Worm (Caenorhabditis elegans): Measurements from ENCODE around the gene F10E9.2.
A peak's percentile ranks its signal among the peaks of the same experiment; 100 is the strongest.
"Not testable (repeated sequence)": the region's sequence is repeated elsewhere in the genome, so short reads cannot be mapped to it uniquely, and the experiment has no call there.

Gene F10E9.2

ce11 chrIII:8331779-8332178, 19.3 kb downstream of the F10E9.2 start, which contains the start of the genes mrps-18A and ZC262.2 (continued):
- TF ChIP-seq ets-4 (GFP tag; optimal IDR thresholded peaks at IDR 0.05) (no peak), madf-10 (tag; optimal IDR thresholded peaks at IDR 0.05) (no peak), attf-5 (GFP tag; optimal IDR thresholded peaks at IDR 0.05) (peak; percentile 10), him-1 (tag; optimal IDR thresholded peaks at IDR 0.05) (peak; percentile 4), athp-1 (tag; optimal IDR thresholded peaks at IDR 0.05) (no peak), cebp-2 (GFP tag; IDR thresholded peaks at IDR 0.05) (no peak)

ce11 chrIII:8334432-8334831, 21.9 kb downstream of the F10E9.2 start, which contains the start of gene ZC262.4:
Gene ZC262.4, minus strand, starts transcription at chrIII:8334532.
- TF ChIP-seq atf-7 (tag; optimal IDR thresholded peaks at IDR 0.05): no peak
- TF ChIP-seq unc-62 (GFP tag; optimal IDR thresholded peaks at IDR 0.05): no peak
- no peak for TF ChIP-seq ceh-27 (GFP tag; optimal IDR thresholded peaks at IDR 0.05)
- TF ChIP-seq mxl-1 (tag; optimal IDR thresholded peaks at IDR 0.05): no peak
- no peak for TF ChIP-seq lag-1 (GFP tag; IDR thresholded peaks at IDR 0.05)
- no peak for TF ChIP-seq sea-2 (GFP tag; IDR thresholded peaks at IDR 0.05)
- no peak for TF ChIP-seq pha-4 (tag; optimal IDR thresholded peaks at IDR 0.05)

DNA sequence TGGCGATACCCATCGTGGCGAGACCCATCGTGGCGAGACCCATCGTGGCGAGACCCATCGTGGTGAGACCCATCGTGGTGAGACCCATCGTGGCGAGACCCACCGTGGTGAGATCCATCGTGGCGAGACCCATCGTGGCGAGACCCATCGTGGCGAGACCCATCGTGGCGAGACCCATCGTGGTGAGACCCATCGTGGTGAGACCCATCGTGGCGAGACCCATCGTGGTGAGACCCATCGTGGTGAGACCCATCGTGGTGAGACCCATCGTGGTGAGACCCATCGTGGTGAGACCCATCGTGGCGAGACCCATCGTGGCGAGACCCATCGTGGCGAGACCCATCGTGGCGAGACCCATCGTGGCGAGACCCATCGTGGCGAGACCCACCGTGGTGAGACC, 23.1 kb downstream of the F10E9.2 start:
- TF ChIP-seq egrh-3 (GFP tag; IDR thresholded peaks at IDR 0.05): peak; percentile 91; the same call in 1 of the 2 replicates
- TF ChIP-seq F33H1.4 (GFP tag; IDR thresholded peaks at IDR 0.05): peak; percentile 30

- not testable (repeated sequence) for TF ChIP-seq rpc-1 (optimal IDR thresholded peaks at IDR 0.05); rpc-1 (tag; optimal IDR thresholded peaks at IDR 0.05); hlh-12 (tag; optimal IDR thresholded peaks at IDR 0.05); efl-1 (GFP tag; optimal IDR thresholded peaks at IDR 0.05)
These were observed 26.9 kb downstream of the F10E9.2 start, which contains the start of gene clc-28 for ce11 chrIII:8339372-8339771. Gene clc-28, minus strand, starts transcription at chrIII:8339472.

DNA sequence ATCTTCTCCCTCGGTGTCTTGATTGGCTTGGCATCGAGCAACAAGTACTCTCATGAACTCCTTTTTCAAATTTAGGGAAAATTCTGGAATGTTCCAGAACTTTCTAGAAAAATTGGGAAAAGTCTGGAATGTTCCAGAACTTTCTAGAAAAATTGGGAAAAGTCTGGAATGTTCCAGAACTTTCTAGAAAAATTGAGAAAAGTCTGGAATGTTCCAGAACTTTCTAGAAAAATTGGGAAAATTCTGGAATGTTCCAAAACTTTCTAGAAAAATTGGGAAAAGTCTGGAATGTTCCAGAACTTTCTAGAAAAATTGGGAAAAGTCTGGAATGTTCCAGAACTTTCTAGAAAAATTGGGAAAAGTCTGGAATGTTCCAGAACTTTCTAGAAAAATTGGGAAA, 31.8 kb downstream of the F10E9.2 start, which contains the start of gene ZC262.7:
Gene ZC262.7, minus strand, starts transcription at position 54 of the 400 bp plus-strand sequence.
- TF ChIP-seq mcd-1 (GFP tag; IDR thresholded peaks at IDR 0.05) (peak; percentile 23; the same call in 1 of the 2 replicates), pbrm-1 (GFP tag; IDR thresholded peaks at IDR 0.05) (peak; percentile 88), F39B2.1 (GFP tag; IDR thresholded peaks at IDR 0.05) (peak; percentile 68; the same call in 1 of the 2 replicates), D2030.7 (GFP tag; IDR thresholded peaks at IDR 0.05) (peak; percentile 83), ceh-40 (GFP tag; IDR thresholded peaks at IDR 0.05) (peak; percentile 89), rcor-1 (GFP tag; IDR thresholded peaks at IDR 0.05) (peak; percentile 52; the same call in 1 of the 2 replicates), madf-6 (GFP tag; IDR thresholded peaks at IDR 0.05) (peak; percentile 44), aptf-3 (GFP tag; IDR thresholded peaks at IDR 0.05) (peak; percentile 85; the same call in 1 of the 2 replicates), madf-8 (GFP tag; conservative IDR thresholded peaks at IDR 0.05) (0 out of 2 replicates have a peak, but pooled peaks have one; percentile 15), hsf-1 (GFP tag; IDR thresholded peaks at IDR 0.05) (peak; percentile 99), ekl-4 (GFP tag; IDR thresholded peaks at IDR 0.05) (peak; percentile 55; the same call in 1 of the 2 replicates), ztf-25 (GFP tag; IDR thresholded peaks at IDR 0.05) (peak; percentile 43; the same call in 1 of the 2 replicates), dox-1 (GFP tag; IDR thresholded peaks at IDR 0.05) (peak; percentile 98), F33H1.4 (GFP tag; IDR thresholded peaks at IDR 0.05) (peak; percentile 35; the same call in 1 of the 2 replicates), egrh-3 (GFP tag; IDR thresholded peaks at IDR 0.05) (peak; percentile 77), ceh-58 (GFP tag; IDR thresholded peaks at IDR 0.05) (0 out of 2 replicates have a peak, but pooled peaks have one; percentile 7)
